Fruit fly (Drosophila melanogaster) S2 (cell line): ENCODE results near the gene CG15365.
"Not testable (repeated sequence)": the region's sequence is repeated elsewhere in the genome, so short reads cannot be mapped to it uniquely, and the experiment has no call there.

Source experiments
- CG8478 ChIP-seq: fragments of >200 bp; optimal IDR thresholded peaks from 2 replicates; lab custom pipeline; 2018
- CTCF ChIP-seq, 2 experiments: fragments of >200 bp; optimal IDR thresholded peaks; 2 replicates each; lab custom pipeline; 2018

Gene CG15365

DNA sequence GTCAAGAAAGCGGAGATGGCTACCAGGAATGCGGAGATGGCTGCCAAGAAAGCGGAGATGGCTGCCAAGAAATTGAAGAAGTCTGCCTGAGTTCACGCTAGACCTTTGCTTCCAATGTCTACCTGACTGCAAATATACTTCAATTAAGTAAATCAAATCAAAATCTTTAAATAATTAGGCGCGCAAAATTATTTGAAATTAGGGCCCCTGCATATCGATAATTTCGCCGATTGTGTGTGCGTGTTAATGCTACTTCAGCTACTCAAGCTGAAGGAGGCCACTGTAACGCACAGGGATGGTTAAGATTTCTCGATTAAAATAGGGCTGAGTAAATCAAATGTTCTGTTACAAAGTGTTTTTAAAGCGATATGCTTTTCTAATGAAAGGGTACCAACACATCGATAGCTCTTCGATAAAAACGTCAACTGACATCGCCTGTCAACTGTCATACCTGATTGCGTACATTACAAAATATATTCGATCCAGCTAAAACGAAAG, 20.2 kb upstream of the CG15365 start, which contains the start of gene CG6999:
TSS of gene CG6999 (plus strand) at position 448 of the 498 bp plus-strand sequence.
- not testable (repeated sequence) for TF ChIP-seq CG8478; CTCF (optimal IDR thresholded peaks at IDR 0.05; lab: Kevin White, UChicago)

DNA sequence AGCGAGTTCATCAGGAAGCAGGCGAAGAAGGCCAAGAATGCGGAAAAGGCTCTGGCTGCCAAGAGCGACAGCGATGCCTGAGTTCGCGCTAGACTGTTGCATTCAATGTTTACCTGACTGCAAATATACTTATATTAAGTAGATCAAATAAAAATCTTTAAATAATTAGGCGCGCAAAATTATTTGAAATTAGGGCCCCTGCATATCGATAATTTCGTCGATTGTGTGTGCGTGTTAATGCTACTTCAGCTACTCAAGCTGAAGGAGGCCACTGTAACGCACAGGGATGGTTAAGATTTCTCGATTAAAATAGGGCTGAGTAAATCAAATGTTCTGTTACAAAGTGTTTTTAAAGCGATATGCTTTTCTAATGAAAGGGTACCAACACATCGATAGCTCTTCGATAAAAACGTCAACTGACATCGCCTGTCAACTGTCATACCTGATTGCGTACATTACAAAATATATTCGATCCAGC, 19.0 kb upstream of the CG15365 start, which contains the start of gene CG32706:
TSS of gene CG32706 (plus strand) at position 428 of the 478 bp plus-strand sequence.
- not testable (repeated sequence) for TF ChIP-seq CG8478; CTCF (optimal IDR thresholded peaks at IDR 0.05; lab: Kevin White, UChicago)

DNA sequence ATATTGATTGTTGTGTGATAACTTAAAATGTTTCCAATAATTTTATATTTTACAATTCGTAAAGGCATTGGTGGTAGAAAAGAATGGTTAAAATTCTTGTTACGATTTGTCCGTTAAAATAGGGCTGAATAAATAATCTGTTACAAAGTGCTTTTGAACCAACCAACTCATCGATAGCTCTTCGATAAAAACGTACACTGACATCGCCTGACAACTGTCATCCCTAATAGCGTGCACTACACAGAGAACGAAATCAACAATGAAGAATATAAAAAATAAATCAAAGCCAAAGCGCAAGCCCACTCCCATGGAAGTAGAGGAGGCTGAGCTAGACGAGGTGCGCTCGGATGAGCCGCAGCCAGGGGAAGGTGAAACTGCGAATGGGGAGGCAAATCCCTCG, 17.9 kb upstream of the CG15365 start, which contains the start of gene CG32708:
TSS of gene CG32708 (plus strand) at position 207 of the 400 bp plus-strand sequence.
- TF ChIP-seq CTCF (optimal IDR thresholded peaks at IDR 0.05; lab: Kevin White, UChicago) (no peak), CG8478 (no peak)

DNA sequence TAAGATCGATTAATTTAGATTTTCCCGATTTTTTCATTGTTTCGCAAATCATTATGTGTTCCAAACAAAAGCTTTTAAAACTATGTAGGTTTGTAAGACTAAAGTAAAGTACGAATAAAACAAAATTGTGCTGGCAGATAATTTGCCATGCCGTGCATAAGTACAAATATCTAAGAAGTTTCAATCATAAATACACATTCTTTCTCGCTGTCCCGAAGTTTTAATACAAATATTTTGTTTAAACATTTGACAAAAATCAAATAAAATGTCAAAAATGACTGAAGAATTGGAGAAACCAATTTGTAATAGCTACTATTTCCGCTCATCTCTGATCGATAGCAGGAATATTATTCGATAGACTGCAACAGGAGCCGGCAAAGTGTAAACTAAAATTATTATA, 14.8 kb upstream of the CG15365 start, which contains the start of gene APC4:
TSS of gene APC4 (plus strand) at position 332 of the 400 bp plus-strand sequence.
- TF ChIP-seq CTCF (optimal IDR thresholded peaks at IDR 0.05; lab: Kevin White, UChicago) (no peak), CG8478 (no peak)

DNA sequence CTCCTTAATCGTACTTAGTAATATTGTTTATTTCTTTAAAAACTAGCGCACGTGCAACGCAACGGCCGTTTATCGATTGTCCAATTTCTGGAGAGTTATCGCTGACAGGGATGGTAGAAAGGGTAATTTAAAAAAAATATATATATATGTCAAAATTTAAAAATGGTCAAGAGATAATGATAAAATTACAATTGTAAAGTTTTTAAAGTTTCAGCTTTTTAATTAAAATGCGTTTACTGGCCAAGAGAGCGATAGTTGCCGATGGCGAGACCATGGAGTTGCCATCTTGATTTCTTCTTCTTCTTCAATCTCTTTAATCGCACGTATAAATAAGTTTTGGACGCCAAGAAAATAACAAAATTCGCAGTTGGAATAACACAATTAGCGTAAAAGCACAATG, 13.2 kb upstream of the CG15365 start, which contains the start of the genes CG7246 and HP1b:
TSS of gene CG7246 (minus strand) at position 96 of the 400 bp plus-strand sequence.
TSS of gene HP1b (plus strand) at position 102 of the 400 bp plus-strand sequence.
- no peak for TF ChIP-seq CG8478
- no peak for TF ChIP-seq CTCF (optimal IDR thresholded peaks at IDR 0.05; lab: Kevin White, UChicago)

DNA sequence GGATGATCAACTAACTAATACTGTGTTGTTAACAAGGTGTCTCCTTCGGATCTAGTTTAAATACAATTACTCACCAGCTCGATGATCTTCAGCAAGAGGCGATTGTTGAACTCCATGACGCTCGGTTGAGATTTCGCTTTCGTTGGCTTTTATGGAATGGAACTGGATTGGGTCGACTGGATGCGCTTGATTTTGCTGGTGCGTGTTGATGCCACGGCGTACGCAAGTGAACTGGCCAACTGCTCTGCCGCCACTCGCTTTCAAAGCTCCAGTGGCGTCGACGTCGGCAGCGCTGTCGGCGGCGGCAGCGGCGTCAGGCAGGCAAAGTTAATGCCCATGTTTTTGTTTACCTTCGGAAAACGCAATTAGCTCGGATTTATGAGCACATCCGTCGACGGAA, 10.5 kb upstream of the CG15365 start, which contains the start of gene CG44325:
TSS of gene CG44325 (minus strand) at position 237 of the 400 bp plus-strand sequence.
- no peak for TF ChIP-seq CG8478
- no peak for TF ChIP-seq CTCF (optimal IDR thresholded peaks at IDR 0.05; lab: Kevin White, UChicago)

DNA sequence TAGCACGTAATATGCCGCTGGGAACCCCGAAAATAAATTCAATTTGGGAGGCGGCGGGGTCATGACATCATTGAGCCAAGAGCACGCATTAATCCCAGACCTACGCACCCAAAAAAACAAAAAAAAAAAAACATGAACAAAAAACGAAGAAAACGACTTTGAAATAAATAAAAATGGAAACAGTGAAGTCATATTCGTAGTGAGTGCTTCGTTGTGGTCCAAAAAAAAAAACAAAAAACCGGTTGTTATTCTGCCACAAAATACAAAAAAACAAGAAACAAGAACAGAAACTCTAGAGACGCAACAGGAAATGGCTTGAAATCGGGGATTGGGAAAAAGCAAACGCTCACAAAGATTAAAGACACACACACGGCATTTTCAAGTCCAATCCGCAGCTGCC, 9.8 kb upstream of the CG15365 start:
- TF ChIP-seq CTCF (optimal IDR thresholded peaks at IDR 0.05; lab: Kevin White, UChicago): no peak
- TF ChIP-seq CG8478: no peak

DNA sequence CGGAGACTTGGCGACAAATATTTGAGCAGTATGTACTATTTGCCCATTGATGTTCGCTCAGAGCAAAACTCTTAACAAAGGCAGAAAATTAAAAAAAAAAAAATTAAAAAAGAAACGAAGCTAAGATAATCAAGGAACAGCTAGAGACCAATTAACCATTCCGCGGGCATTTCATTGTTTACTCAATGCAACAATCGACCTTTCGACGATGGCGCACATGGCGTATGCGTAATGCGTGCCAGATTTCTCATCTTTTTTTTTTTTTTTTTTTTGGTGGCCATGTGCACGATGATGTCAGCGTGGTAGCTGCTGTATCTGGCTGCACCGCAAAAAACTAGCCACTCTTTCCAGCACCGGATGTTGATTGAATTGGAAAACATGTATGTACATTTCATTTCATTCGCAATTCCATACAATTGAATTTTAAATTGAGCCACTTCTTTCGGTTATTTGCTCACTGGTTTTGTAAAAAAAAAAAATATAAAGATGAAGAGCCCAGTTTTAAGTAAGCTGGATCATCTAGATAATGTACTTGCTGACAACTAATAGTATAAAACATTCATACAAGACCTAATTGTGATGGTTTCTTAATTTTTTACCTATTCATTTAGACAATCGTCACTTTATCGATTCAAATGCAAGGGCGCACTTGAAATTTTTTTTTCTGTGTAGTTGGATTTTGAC, 8.0 kb upstream of the CG15365 start:
- no peak for TF ChIP-seq CTCF (optimal IDR thresholded peaks at IDR 0.05; lab: Kevin White, UChicago)
- TF ChIP-seq CG8478: no peak

DNA sequence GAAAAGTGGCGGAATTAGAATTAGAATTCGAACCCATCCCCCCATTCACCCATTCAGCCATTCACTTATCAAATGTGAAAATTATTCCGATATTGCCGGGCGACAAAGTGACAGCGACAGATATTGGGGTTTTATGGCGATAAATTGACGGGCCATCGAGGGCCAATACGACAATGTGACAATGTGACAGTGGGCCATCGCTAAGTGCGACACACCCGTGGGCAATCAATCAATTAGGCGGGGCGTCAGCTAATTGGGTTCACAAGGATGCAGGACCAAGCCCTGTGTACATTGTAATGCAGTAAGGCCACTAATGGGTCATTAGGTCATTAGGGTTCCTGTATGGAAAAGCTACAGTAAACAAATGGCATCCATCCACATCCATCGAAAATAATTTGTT, 6.3 kb upstream of the CG15365 start:
- no peak for TF ChIP-seq CG8478
- TF ChIP-seq CTCF (optimal IDR thresholded peaks at IDR 0.05; lab: Kevin White, UChicago): no peak

DNA sequence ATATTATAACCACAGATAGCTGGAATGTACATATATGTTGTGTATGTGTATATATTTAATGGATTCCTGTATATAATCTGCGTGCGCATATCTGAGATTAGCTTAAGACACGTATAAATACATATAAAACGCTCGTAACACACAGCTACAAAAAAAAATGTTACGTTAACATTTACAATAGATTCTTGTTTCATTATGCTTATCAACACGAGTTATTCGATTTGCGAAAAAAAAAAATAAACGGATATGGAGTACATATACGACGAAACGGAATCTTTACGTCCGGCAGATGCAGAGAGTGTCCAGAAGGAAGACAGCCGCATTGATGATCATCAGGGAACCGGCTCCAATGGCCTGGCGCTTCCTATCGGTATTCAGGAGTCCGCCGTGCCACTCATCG, 3.5 kb upstream of the CG15365 start, which contains the start of gene CG10970:
TSS of gene CG10970 (minus strand) at position 101 of the 400 bp plus-strand sequence.
- no peak for TF ChIP-seq CG8478
- no peak for TF ChIP-seq CTCF (optimal IDR thresholded peaks at IDR 0.05; lab: Kevin White, UChicago)

DNA sequence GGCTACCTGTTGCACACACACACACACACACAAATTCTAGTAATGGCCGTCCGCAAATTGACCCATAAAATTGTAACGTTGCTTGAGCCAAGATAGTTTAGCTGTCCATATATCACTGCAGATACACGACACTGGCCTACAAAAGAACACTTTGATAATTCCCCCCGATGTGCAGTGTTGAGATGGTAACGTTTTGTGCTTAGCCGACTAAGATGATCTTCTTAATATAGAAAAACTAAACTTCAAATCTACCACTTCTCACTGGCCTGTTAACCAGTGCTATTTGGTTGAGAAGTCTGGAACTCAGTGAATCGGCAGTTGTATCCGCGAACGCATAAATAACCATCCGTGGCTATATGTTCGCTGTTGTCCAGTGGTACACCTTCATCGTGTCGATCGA, 1.0 kb upstream of the CG15365 start:
- TF ChIP-seq CTCF (optimal IDR thresholded peaks at IDR 0.05; lab: Kevin White, UChicago) (no peak), CG8478 (no peak)

DNA sequence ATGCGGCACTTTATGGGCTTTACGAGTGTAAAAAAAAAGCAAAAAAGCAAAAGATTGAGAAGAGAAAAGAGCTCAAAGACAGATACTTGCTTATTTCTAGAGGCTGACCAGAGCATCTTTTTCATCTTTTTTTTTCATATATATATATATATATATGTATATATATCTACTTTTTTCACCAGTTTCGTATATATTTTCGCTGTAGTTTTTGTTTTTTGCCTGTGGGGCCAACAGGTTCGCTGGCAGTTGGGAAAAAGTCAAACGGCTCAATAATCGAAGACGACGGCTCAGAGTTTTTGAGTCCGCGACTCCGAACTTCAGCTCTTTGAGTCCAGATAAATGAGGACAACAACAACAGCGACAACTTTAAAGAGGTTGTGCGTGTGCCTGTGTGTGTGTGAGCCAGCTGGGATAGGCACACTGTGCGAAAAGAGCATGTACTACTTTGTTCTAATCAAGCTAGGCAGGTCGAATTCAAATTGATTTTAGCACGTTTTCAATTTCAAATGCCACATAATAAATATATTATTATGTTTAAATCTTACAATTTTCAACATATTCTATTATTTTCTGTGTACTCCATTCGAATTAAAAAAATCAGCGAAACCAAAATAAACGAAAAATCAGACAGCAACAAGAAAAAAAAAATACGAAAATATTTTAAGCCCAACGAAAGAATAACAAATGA, 837 bp downstream of the CG15365 start:
- TF ChIP-seq CG8478: no peak
- TF ChIP-seq CTCF (optimal IDR thresholded peaks at IDR 0.05; lab: Kevin White, UChicago): no peak

DNA sequence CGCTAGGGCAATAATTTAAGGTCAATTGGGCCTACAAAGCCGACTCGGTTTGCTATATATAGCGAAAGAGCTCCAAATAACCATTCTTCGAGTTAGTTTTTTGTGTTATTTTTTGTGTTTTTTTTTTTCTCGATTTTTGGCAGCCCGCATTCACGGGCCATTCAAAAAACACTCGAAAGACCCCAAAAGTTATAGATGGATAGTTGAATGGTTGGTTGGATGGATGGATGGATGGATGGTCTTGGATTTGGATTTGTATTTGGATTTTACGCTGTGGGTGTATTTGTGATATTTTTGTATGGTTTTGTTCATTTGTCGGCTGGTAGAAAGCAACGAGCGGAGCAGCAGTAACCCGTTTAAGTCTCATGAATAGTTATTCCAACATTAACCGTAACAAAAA, 3.8 kb downstream of the CG15365 start:
- TF ChIP-seq CTCF (optimal IDR thresholded peaks at IDR 0.05; lab: Kevin White, UChicago): no peak
- TF ChIP-seq CG8478: no peak

DNA sequence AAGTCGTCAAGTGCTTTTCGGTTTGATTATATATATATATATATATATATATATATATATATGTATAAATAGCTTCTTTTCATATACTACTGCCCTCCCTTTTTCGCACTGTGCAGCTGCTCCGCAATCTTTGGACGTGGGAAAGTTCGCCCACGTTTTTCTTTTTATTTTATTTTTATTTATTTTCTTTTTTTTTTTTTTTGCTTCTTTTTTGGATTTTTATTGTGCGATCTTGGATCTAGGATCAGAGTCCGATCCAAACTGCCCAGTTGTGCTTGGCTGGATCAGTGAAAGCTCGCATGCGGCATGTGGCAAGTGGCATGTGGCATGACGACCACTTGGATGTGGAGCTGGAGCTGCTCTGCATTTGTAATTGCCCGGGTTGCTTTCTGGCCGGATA, 4.4 kb downstream of the CG15365 start:
- TF ChIP-seq CTCF (optimal IDR thresholded peaks at IDR 0.05; lab: Kevin White, UChicago) (no peak), CG8478 (no peak)

DNA sequence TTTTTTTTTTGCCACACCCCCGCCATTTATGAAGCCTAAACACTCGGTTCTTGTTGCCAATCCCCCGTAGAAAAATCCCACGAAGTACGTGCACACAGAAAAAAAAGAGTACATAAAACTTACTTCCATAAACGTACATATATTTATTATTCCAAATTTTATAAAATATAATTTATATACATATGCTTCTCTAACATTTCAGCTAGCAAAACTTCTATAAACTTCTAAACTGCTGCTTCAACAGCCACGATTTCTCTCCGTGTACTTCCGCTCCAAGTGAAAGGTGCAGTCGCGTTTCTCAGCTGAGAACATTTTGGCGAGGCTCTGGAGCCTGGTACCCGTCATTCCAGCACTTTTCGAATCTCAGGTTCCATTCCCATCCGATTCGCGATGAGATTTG, 5.1 kb downstream of the CG15365 start:
- TF ChIP-seq CG8478: no peak
- no peak for TF ChIP-seq CTCF (optimal IDR thresholded peaks at IDR 0.05; lab: Kevin White, UChicago)
